Worm (Caenorhabditis elegans) whole organism, L2 larva: ENCODE measurements around the gene klc-2.
A peak's percentile ranks its signal among the peaks of the same experiment; 100 is the strongest.

Experiments
- C34F6.9 ChIP-seq: fragments of 150-350 bp; optimal IDR thresholded peaks from 2 replicates; lab custom pipeline; 2014; ENCODE audit warnings: missing biosample characterization, missing genetic modification characterization
- R02D3.7 ChIP-seq: fragments of 150-350 bp; optimal IDR thresholded peaks from 2 replicates; lab custom pipeline; 2014; ENCODE audit warnings: missing biosample characterization, missing genetic modification characterization
- Y55F3AM.14 ChIP-seq: fragments of 200-800 bp; sonication (Bioruptor generic); optimal IDR thresholded peaks from 2 replicates; lab custom pipeline; 2018; ENCODE audit warnings: mild to moderate bottlenecking, missing genetic modification characterization, missing compliant biosample characterization
- ZK546.5 ChIP-seq: sonication (generic microtip); optimal IDR thresholded peaks from 2 replicates; lab custom pipeline; 2017; ENCODE audit warnings: missing biosample characterization, missing genetic modification characterization
- alr-1 ChIP-seq: fragments of 150-350 bp; optimal IDR thresholded peaks from 2 replicates; lab custom pipeline; 2014; ENCODE audit warnings: missing biosample characterization, missing genetic modification characterization
- ceh-82 ChIP-seq: fragments of 150-350 bp; optimal IDR thresholded peaks from 2 replicates; lab custom pipeline; 2014; ENCODE audit warnings: missing biosample characterization, missing genetic modification characterization
- dmd-4 ChIP-seq: sonication (generic microtip); optimal IDR thresholded peaks from 2 replicates; lab custom pipeline; 2017; ENCODE audit warnings: missing biosample characterization, missing genetic modification characterization
- elt-3 ChIP-seq: sonication (generic microtip); optimal IDR thresholded peaks from 2 replicates; lab custom pipeline; 2017; ENCODE audit warnings: missing biosample characterization, missing genetic modification characterization
- fos-1 ChIP-seq: fragments of 150-350 bp; optimal IDR thresholded peaks from 2 replicates; lab custom pipeline; 2014; ENCODE audit warnings: missing biosample characterization, missing genetic modification characterization
- lin-13 ChIP-seq: fragments of 150-350 bp; optimal IDR thresholded peaks from 2 replicates; lab custom pipeline; 2014; ENCODE audit warnings: missing biosample characterization, missing genetic modification reagents, missing genetic modification characterization
- lin-39 ChIP-seq: fragments of 150-350 bp; optimal IDR thresholded peaks from 2 replicates; lab custom pipeline; 2014; ENCODE audit warnings: missing biosample characterization, missing genetic modification reagents, missing genetic modification characterization
- lsy-2 ChIP-seq, 2 experiments: fragments of 150-350 bp in 1 of 2; sonication (generic microtip) in 1 of 2; optimal IDR thresholded peaks; 2 replicates each; lab custom pipeline; 2014 to 2017; ENCODE audit warnings: missing biosample characterization in 2 of 2, missing genetic modification characterization in 2 of 2
- mdl-1 ChIP-seq, 2 experiments: fragments of 150-350 bp in 1 of 2; sonication (generic microtip) in 1 of 2; optimal IDR thresholded peaks; 2 replicates each; lab custom pipeline; 2017; ENCODE audit warnings: missing biosample characterization in 2 of 2, missing genetic modification characterization in 2 of 2
- nhr-129 ChIP-seq: fragments of 150-350 bp; optimal IDR thresholded peaks from 2 replicates; lab custom pipeline; 2014; ENCODE audit warnings: missing biosample characterization, missing genetic modification characterization
- nhr-23 ChIP-seq: fragments of 150-350 bp; optimal IDR thresholded peaks from 2 replicates; lab custom pipeline; 2014; ENCODE audit warnings: missing biosample characterization, missing genetic modification reagents, missing genetic modification characterization
- nhr-25 ChIP-seq: fragments of 150-350 bp; sonication (generic microtip); optimal IDR thresholded peaks from 3 replicates; lab custom pipeline; 2014; ENCODE audit warnings: missing biosample characterization, missing genetic modification characterization
- nhr-6 ChIP-seq: fragments of 150-350 bp; optimal IDR thresholded peaks from 2 replicates; lab custom pipeline; 2014; ENCODE audit warnings: missing biosample characterization, missing genetic modification characterization
- sem-4 ChIP-seq: fragments of 150-350 bp; optimal IDR thresholded peaks from 2 replicates; lab custom pipeline; 2014; ENCODE audit warnings: missing biosample characterization, missing genetic modification reagents, missing genetic modification characterization
- skn-1 ChIP-seq: sonication (generic microtip); optimal IDR thresholded peaks from 2 replicates; lab custom pipeline; 2017; ENCODE audit warnings: missing biosample characterization, missing genetic modification characterization
- sma-9 ChIP-seq, 2 experiments: fragments of 150-350 bp in 1 of 2; sonication (generic microtip) in 1 of 2; optimal IDR thresholded peaks; 2 replicates each; lab custom pipeline; 2014 to 2016; ENCODE audit warnings: missing genetic modification characterization in 2 of 2, mild to moderate bottlenecking in 1 of 2, missing biosample characterization in 1 of 2, missing compliant biosample characterization in 1 of 2, missing genetic modification reagents in 1 of 2, moderate library complexity in 1 of 2
- zag-1 ChIP-seq: fragments of 150-350 bp; optimal IDR thresholded peaks from 2 replicates; lab custom pipeline; 2014; ENCODE audit warnings: missing biosample characterization, missing genetic modification characterization
- ztf-4 ChIP-seq: fragments of 150-350 bp; optimal IDR thresholded peaks from 2 replicates; lab custom pipeline; 2014; ENCODE audit warnings: missing biosample characterization, missing genetic modification characterization

klc-2 gene

DNA sequence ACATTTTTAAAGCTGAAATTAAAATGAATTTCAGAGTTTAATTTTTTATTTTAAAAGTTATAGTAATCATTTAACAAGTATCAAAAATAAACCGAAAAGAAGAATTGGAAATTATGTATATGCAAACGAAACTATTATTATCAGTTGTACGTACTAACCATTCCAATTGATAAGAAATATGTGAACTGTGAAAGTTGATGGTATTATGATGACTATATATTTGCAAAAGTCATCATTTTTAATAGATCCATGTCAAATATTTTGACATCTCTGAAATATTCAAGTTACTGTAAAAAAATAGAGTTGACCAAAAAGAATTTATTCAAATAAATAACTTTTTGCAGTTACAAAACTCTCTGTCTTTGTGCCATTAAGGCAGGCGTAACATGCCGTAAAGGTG lies 33.2 kb downstream of the klc-2 start, which contains the start of gene ugt-48:
ugt-48 (minus strand) TSS at position 12 of the 400 bp plus-strand sequence.
- TF ChIP-seq mdl-1 (tag; optimal IDR thresholded peaks at IDR 0.05; lab: Kevin White, UChicago) (no peak), skn-1 (peak; percentile 72), ZK546.5 (tag; lab: Kevin White, UChicago) (no peak), fos-1 (tag; lab: Kevin White, UChicago) (peak; percentile 51)

- TF ChIP-seq sma-9 (GFP tag; optimal IDR thresholded peaks at IDR 0.05; lab: Kevin White, UChicago) (no peak), sma-9 (tag; optimal IDR thresholded peaks at IDR 0.05; lab: Kevin White, UChicago) (no peak), lin-13 (GFP tag; lab: Kevin White, UChicago) (no peak), nhr-6 (tag; lab: Kevin White, UChicago) (no peak)
Measured at ce11 chrV:5538500-5538899, 42.7 kb downstream of the klc-2 start, which contains the start of gene cft-1. Gene cft-1 (plus strand): TSS chrV:5538800.

DNA sequence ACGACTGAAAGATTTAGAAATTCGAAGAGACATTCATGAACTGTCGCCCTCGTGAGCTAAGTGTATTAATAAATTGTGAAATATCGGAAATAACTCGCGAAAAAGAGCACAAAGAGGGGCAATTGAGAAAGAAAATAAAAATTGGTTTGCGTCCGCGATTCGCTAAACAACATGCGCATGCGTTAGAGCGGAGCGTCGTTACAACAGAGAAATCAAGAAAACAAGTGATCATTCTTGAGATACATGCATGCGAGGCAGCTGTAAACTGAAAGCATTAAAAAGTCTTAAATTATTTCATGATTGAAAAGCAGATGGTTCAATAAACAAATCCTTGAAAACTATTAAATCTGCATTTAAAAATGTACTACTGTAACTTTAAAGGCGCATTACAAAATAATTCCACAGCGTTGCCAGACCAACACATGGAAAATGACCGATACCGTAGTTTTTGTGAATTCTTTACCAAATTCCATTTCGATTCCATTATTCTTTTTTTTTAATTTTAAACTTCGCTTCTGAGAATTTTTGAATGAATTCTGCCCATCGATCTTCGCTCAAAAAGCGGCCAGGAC lies 44.9 kb downstream of the klc-2 start, which contains the start of the genes cox-16 and syp-2:
cox-16 (minus strand) TSS at position 4 of the 572 bp plus-strand sequence.
syp-2 (plus strand) TSS at position 248 of the 572 bp plus-strand sequence.
- no peak for TF ChIP-seq mdl-1 (tag; optimal IDR thresholded peaks at IDR 0.05; lab: Kevin White, UChicago)
- peak; percentile 51 for TF ChIP-seq nhr-129 (tag; lab: Kevin White, UChicago)
- TF ChIP-seq C34F6.9 (tag; lab: Kevin White, UChicago): peak; percentile 43
- no peak for TF ChIP-seq nhr-23
- TF ChIP-seq sma-9 (GFP tag; optimal IDR thresholded peaks at IDR 0.05; lab: Kevin White, UChicago): no peak
- TF ChIP-seq sma-9 (tag; optimal IDR thresholded peaks at IDR 0.05; lab: Kevin White, UChicago): no peak
- no peak for TF ChIP-seq lin-13 (GFP tag; lab: Kevin White, UChicago)
- TF ChIP-seq, all 48 proteins: peak for 2

DNA sequence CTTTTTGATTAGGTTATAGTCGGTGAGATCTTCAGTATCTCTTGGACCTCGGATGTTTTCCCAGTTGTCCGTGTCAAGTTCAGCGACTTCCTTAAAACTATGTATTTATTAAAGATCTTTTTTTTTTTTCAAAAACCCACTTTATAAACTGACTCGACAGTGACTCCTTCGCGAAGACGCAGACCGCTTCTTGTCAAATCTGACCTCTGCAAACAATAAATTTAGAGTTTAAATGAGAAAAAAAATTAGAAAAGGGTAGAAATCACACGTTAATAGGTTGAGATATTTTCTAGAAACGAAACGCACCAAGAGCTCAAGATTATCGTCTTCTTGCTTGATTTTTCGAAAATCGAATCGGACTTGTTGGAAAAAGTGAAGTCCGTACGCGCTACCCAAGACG lies 45.4 kb downstream of the klc-2 start, which contains the start of gene C24G6.8:
C24G6.8 (minus strand) TSS at position 101 of the 400 bp plus-strand sequence.
- no peak for TF ChIP-seq alr-1
- TF ChIP-seq nhr-23: no peak

ce11 chrV:5533755-5534154 lies 47.5 kb downstream of the klc-2 start, which contains the start of gene grl-1:
Gene grl-1 (minus strand): TSS chrV:5533855.
- no peak for TF ChIP-seq ztf-4 (tag; lab: Kevin White, UChicago)
- TF ChIP-seq fos-1 (tag; lab: Kevin White, UChicago): no peak
- TF ChIP-seq nhr-129 (tag; lab: Kevin White, UChicago): no peak
- TF ChIP-seq R02D3.7 (tag; lab: Kevin White, UChicago): no peak
- TF ChIP-seq alr-1: no peak
- TF ChIP-seq dmd-4 (tag; lab: Kevin White, UChicago): no peak
- TF ChIP-seq nhr-25 (tag; lab: Kevin White, UChicago): no peak
- no peak for TF ChIP-seq elt-3 (tag; lab: Kevin White, UChicago)
- no peak for TF ChIP-seq sem-4 (tag; lab: Kevin White, UChicago)
- TF ChIP-seq nhr-6 (tag; lab: Kevin White, UChicago): no peak
- TF ChIP-seq lsy-2 (tag; optimal IDR thresholded peaks at IDR 0.05; lab: Kevin White, UChicago): no peak
- no peak for TF ChIP-seq ceh-82
- TF ChIP-seq lin-39: no peak

ce11 chrV:5527694-5528093 lies 53.5 kb downstream of the klc-2 start:
- TF ChIP-seq zag-1 (tag; lab: Kevin White, UChicago): no peak
- TF ChIP-seq Y55F3AM.14: peak; percentile 48
